Worm (Caenorhabditis elegans): ENCODE data around the gene F59A1.6.

Gene F59A1.6

ce11 chrV:17728757-17729156 lies 43.8 kb downstream of the F59A1.6 start:
- no peak for TF ChIP-seq mdl-1 (tag; optimal IDR thresholded peaks at IDR 0.05)
- no peak for TF ChIP-seq zag-1 (tag; optimal IDR thresholded peaks at IDR 0.05)
- TF ChIP-seq elt-3 (tag; optimal IDR thresholded peaks at IDR 0.05) = no peak
- peak; percentile 23 for TF ChIP-seq sma-9 (GFP tag; optimal IDR thresholded peaks at IDR 0.05)
- TF ChIP-seq sma-9 (tag; optimal IDR thresholded peaks at IDR 0.05) = no peak
- TF ChIP-seq nhr-21 (tag; optimal IDR thresholded peaks at IDR 0.05) = no peak
- peak; percentile 37 for TF ChIP-seq mab-5 (tag; optimal IDR thresholded peaks at IDR 0.05)
- peak; percentile 8 for TF ChIP-seq nhr-129 (tag; optimal IDR thresholded peaks at IDR 0.05)
- TF ChIP-seq crh-2 (tag; optimal IDR thresholded peaks at IDR 0.05) = no peak
- TF ChIP-seq ceh-16 (tag; optimal IDR thresholded peaks at IDR 0.05) = no peak
- TF ChIP-seq F13H6.1 (tag; optimal IDR thresholded peaks at IDR 0.05) = no peak

ce11 chrV:17732516-17732915 lies 47.6 kb downstream of the F59A1.6 start, which contains the start of gene twk-42:
TSS of gene twk-42 (minus strand) at chrV:17732616.
- no peak for TF ChIP-seq unc-55 (GFP tag; optimal IDR thresholded peaks at IDR 0.05)
- TF ChIP-seq ztf-1 (GFP tag; conservative IDR thresholded peaks at IDR 0.05) = no peak
- no peak for TF ChIP-seq nhr-11 (tag; optimal IDR thresholded peaks at IDR 0.05)
- TF ChIP-seq nhr-10 (tag; optimal IDR thresholded peaks at IDR 0.05) = no peak
- no peak for TF ChIP-seq unc-62 (GFP tag; optimal IDR thresholded peaks at IDR 0.05)
- no peak for TF ChIP-seq mab-5 (tag; optimal IDR thresholded peaks at IDR 0.05)
- no peak for TF ChIP-seq snpc-4 (tag; optimal IDR thresholded peaks at IDR 0.05)
- TF ChIP-seq lin-39 (tag; optimal IDR thresholded peaks at IDR 0.05) = no peak
- no peak for TF ChIP-seq R02D3.7 (tag; optimal IDR thresholded peaks at IDR 0.05)
- no peak for TF ChIP-seq sem-4 (tag; optimal IDR thresholded peaks at IDR 0.05)
- TF ChIP-seq nhr-12 (tag; optimal IDR thresholded peaks at IDR 0.05) = no peak
- no peak for TF ChIP-seq ceh-82 (tag; optimal IDR thresholded peaks at IDR 0.05)
- TF ChIP-seq mdl-1 (tag; optimal IDR thresholded peaks at IDR 0.05) = no peak
- no peak for TF ChIP-seq nhr-23 (tag; optimal IDR thresholded peaks at IDR 0.05)
- no peak for TF ChIP-seq ztf-4 (tag; optimal IDR thresholded peaks at IDR 0.05)
- TF ChIP-seq nhr-129 (tag; optimal IDR thresholded peaks at IDR 0.05) = no peak
- no peak for TF ChIP-seq lin-13 (GFP tag; optimal IDR thresholded peaks at IDR 0.05)
